Fruit fly (Drosophila melanogaster): Measurements from ENCODE around the gene Sxl.

Gene Sxl

dm6 chrX:7101302-7102012 is 3.6 kb upstream of the Sxl start (continued):
- TF ChIP-seq jumu (GFP tag; optimal IDR thresholded peaks at IDR 0.05) (no peak), lilli (GFP tag; optimal IDR thresholded peaks at IDR 0.05) (peak; percentile 65), CG12219 (GFP tag; optimal IDR thresholded peaks at IDR 0.05) (peak; percentile 66), CG15479 (GFP tag; optimal IDR thresholded peaks at IDR 0.05) (no peak), CG2678 (tag; optimal IDR thresholded peaks at IDR 0.05) (peak; percentile 91), CG6791 (GFP tag; IDR thresholded peaks at IDR 0.05; ENCODE audit: partially characterized antibody) (no peak), Hmx (GFP tag; optimal IDR thresholded peaks at IDR 0.05) (peak; percentile 20), Trl (optimal IDR thresholded peaks at IDR 0.05) (no peak), Trl (GFP tag; optimal IDR thresholded peaks at IDR 0.05) (peak; percentile 33), insv (GFP tag; optimal IDR thresholded peaks at IDR 0.05) (peak in 1 of 2 experiments; percentile 16), mirr (GFP tag; optimal IDR thresholded peaks at IDR 0.05) (no peak), MESR4 (GFP tag; optimal IDR thresholded peaks at IDR 0.05) (no peak), CG4404 (GFP tag; IDR thresholded peaks at IDR 0.05) (peak; percentile 70), hb (GFP tag; IDR thresholded peaks at IDR 0.05; ENCODE audit: partially characterized antibody) (no peak), lola (GFP tag; optimal IDR thresholded peaks at IDR 0.05) (peak in 1 of 3 experiments; percentile 90), CG18011 (GFP tag; optimal IDR thresholded peaks at IDR 0.05) (peak; percentile 63), Xrp1 (GFP tag; IDR thresholded peaks at IDR 0.05) (peak; percentile 84), CG3838 (GFP tag; optimal IDR thresholded peaks at IDR 0.05) (peak; percentile 54), CG3163 (GFP tag; optimal IDR thresholded peaks at IDR 0.05) (peak; percentile 60), amos (GFP tag; IDR thresholded peaks at IDR 0.05; ENCODE audit: partially characterized antibody) (no peak; the same call in 1 of the 2 replicates), dmrt11E (tag; optimal IDR thresholded peaks at IDR 0.05) (peak; percentile 87), bigmax (GFP tag; optimal IDR thresholded peaks at IDR 0.05) (no peak), CG9797 (GFP tag; optimal IDR thresholded peaks at IDR 0.05) (no peak), cad (GFP tag; optimal IDR thresholded peaks at IDR 0.05) (no peak), CG6683 (GFP tag; optimal IDR thresholded peaks at IDR 0.05) (peak; percentile 30), shn (GFP tag; optimal IDR thresholded peaks at IDR 0.05) (peak; percentile 88), vvl (GFP tag; IDR thresholded peaks at IDR 0.05) (peak; percentile 81), stc (GFP tag; IDR thresholded peaks at IDR 0.05) (peak; percentile 74), Poxn (GFP tag; IDR thresholded peaks at IDR 0.05) (peak; percentile 59), pnt (GFP tag; optimal IDR thresholded peaks at IDR 0.05) (peak; percentile 54), pzg (GFP tag; optimal IDR thresholded peaks at IDR 0.05) (no peak), CG31388 (GFP tag; optimal IDR thresholded peaks at IDR 0.05) (no peak), H15 (GFP tag; IDR thresholded peaks at IDR 0.05) (peak; percentile 58; the same call in 1 of the 3 replicates), maf-S (GFP tag; optimal IDR thresholded peaks at IDR 0.05) (peak; percentile 85), lab (GFP tag; optimal IDR thresholded peaks at IDR 0.05) (peak; percentile 86), Ada2b (GFP tag; IDR thresholded peaks at IDR 0.05) (peak; percentile 77), CG8089 (GFP tag; optimal IDR thresholded peaks at IDR 0.05) (peak; percentile 23), al (GFP tag; IDR thresholded peaks at IDR 0.05) (peak; percentile 75), danr (GFP tag; IDR thresholded peaks at IDR 0.05) (peak; percentile 59; the same call in 1 of the 2 replicates), GATAe (GFP tag; conservative IDR thresholded peaks at IDR 0.05) (no peak; the same call in 1 of the 2 replicates), CG7556 (GFP tag; optimal IDR thresholded peaks at IDR 0.05) (peak; percentile 94), CG18764 (GFP tag; optimal IDR thresholded peaks at IDR 0.05) (peak; percentile 38), CG18619 (GFP tag; optimal IDR thresholded peaks at IDR 0.05) (peak; percentile 88), Hand (GFP tag; optimal IDR thresholded peaks at IDR 0.05) (peak; percentile 84), Side (GFP tag; optimal IDR thresholded peaks at IDR 0.05) (peak; percentile 48), zfh2 (GFP tag; optimal IDR thresholded peaks at IDR 0.05) (peak; percentile 85), z (GFP tag; IDR thresholded peaks at IDR 0.05) (no peak), CG7786 (GFP tag; optimal IDR thresholded peaks at IDR 0.05) (peak; percentile 88), nerfin-1 (tag; optimal IDR thresholded peaks at IDR 0.05) (peak; percentile 70), E2f2 (GFP tag; IDR thresholded peaks at IDR 0.05) (peak; percentile 60)
